Worm (Caenorhabditis elegans) whole organism, midembryonic: ENCODE results near the gene F59A7.2.
A peak's percentile ranks its signal among the peaks of the same experiment; 100 is the strongest.

Experiments used
- T22C8.4 ChIP-seq: fragments of 200-800 bp; sonication (Bioruptor generic); IDR thresholded peaks from 2 replicates; pipeline ENCODE4 v1.3.6; 2022; ENCODE audit warnings: missing genetic modification characterization, missing compliant biosample characterization
- cog-1 ChIP-seq: sonication (generic microtip); optimal IDR thresholded peaks from 2 replicates; lab custom pipeline; 2016; ENCODE audit warnings: missing genetic modification characterization, missing compliant biosample characterization
- flt-1 ChIP-seq: fragments of 200-800 bp; sonication (Bioruptor generic); IDR thresholded peaks from 2 replicates; pipeline ENCODE4 v1.3.6; 2022; ENCODE audit warnings: missing genetic modification characterization, missing compliant biosample characterization
- klf-2 ChIP-seq: fragments of 200-800 bp; sonication (Bioruptor generic); conservative IDR thresholded peaks from 2 replicates; pipeline ENCODE4 v1.3.6; 2022; ENCODE audit warnings: missing genetic modification reagents, missing genetic modification characterization, missing compliant biosample characterization
- med-1 ChIP-seq: sonication (generic microtip); optimal IDR thresholded peaks from 2 replicates; lab custom pipeline; 2017; ENCODE audit warnings: missing genetic modification characterization, mild to moderate bottlenecking, missing compliant biosample characterization, antibody characterized with exemption, missing genetic modification reagents; ENCODE audit not compliant: insufficient read depth
- ref-1 ChIP-seq: fragments of 200-800 bp; sonication (Bioruptor generic); conservative IDR thresholded peaks from 2 replicates; pipeline ENCODE4 v1.3.6; 2022; ENCODE audit warnings: missing genetic modification reagents, missing genetic modification characterization, missing compliant biosample characterization
- tab-1 ChIP-seq: fragments of 200-800 bp; sonication (Bioruptor generic); IDR thresholded peaks from 2 replicates; pipeline ENCODE4 v1.3.6; 2022; ENCODE audit warnings: missing genetic modification characterization, missing compliant biosample characterization
- ztf-23 ChIP-seq: fragments of 200-800 bp; sonication (Bioruptor generic); IDR thresholded peaks from 2 replicates; pipeline ENCODE4 v1.3.6; 2022; ENCODE audit warnings: missing genetic modification reagents, missing genetic modification characterization, missing compliant biosample characterization
- ztf-29 ChIP-seq: fragments of 200-800 bp; sonication (Bioruptor generic); IDR thresholded peaks from 2 replicates; pipeline ENCODE4 v1.3.6; 2022; ENCODE audit warnings: missing genetic modification reagents, missing genetic modification characterization, missing compliant biosample characterization

Gene F59A7.2

ce11 chrV:2016428-2016827 lies at the start of gene F59A7.2:
F59A7.2 (minus strand) TSS chrV:2016528.
- TF ChIP-seq flt-1 (GFP tag; lab: Robert Waterston, UW) (no peak), ref-1 (GFP tag; lab: Robert Waterston, UW) (no peak), ztf-23 (GFP tag; lab: Robert Waterston, UW) (no peak), tab-1 (no peak)

ce11 chrV:2057324-2057723 lies 41.0 kb upstream of the F59A7.2 start, which contains the start of gene comt-3:
comt-3 (plus strand) TSS chrV:2057537.
- TF ChIP-seq tab-1 (no peak), T22C8.4 (no peak), cog-1 (no peak), ztf-29 (no peak), ztf-23 (GFP tag; lab: Robert Waterston, UW) (no peak), med-1 (GFP tag; lab: Kevin White, UChicago) (no peak), ref-1 (GFP tag; lab: Robert Waterston, UW) (no peak), klf-2 (GFP tag; lab: Robert Waterston, UW) (no peak), flt-1 (GFP tag; lab: Robert Waterston, UW) (no peak)

ce11 chrV:2055765-2056504 lies 39.6 kb upstream of the F59A7.2 start:
- TF ChIP-seq tab-1 = no peak
- TF ChIP-seq cog-1 = no peak
- no peak for TF ChIP-seq ztf-23 (GFP tag; lab: Robert Waterston, UW)
- no peak for TF ChIP-seq flt-1 (GFP tag; lab: Robert Waterston, UW)

ce11 chrV:2054254-2054653 lies 37.9 kb upstream of the F59A7.2 start:
- TF ChIP-seq med-1 (GFP tag; lab: Kevin White, UChicago) (no peak), ztf-29 (no peak), ztf-23 (GFP tag; lab: Robert Waterston, UW) (no peak)

ce11 chrV:2053509-2053908 lies 37.2 kb upstream of the F59A7.2 start, which contains the start of gene comt-5:
comt-5 (minus strand) TSS chrV:2053609.
- TF ChIP-seq ztf-29 (no peak), ztf-23 (GFP tag; lab: Robert Waterston, UW) (no peak), klf-2 (GFP tag; lab: Robert Waterston, UW) (no peak), T22C8.4 (no peak), flt-1 (GFP tag; lab: Robert Waterston, UW) (no peak), ref-1 (GFP tag; lab: Robert Waterston, UW) (no peak), cog-1 (no peak), med-1 (GFP tag; lab: Kevin White, UChicago) (no peak), tab-1 (no peak)

ce11 chrV:2051507-2051906 lies 35.2 kb upstream of the F59A7.2 start, which contains the start of gene Y40B10A.11:
Y40B10A.11 (minus strand) TSS chrV:2051607.
- no peak for TF ChIP-seq tab-1
- TF ChIP-seq cog-1 = no peak
- TF ChIP-seq ref-1 (GFP tag; lab: Robert Waterston, UW) = no peak
- TF ChIP-seq flt-1 (GFP tag; lab: Robert Waterston, UW) = no peak
- no peak for TF ChIP-seq klf-2 (GFP tag; lab: Robert Waterston, UW)
- no peak for TF ChIP-seq ztf-29
- no peak for TF ChIP-seq med-1 (GFP tag; lab: Kevin White, UChicago)
- no peak for TF ChIP-seq ztf-23 (GFP tag; lab: Robert Waterston, UW)
- TF ChIP-seq T22C8.4 = no peak

- TF ChIP-seq tab-1 (no peak), ztf-29 (no peak), med-1 (GFP tag; lab: Kevin White, UChicago) (no peak), cog-1 (no peak), ztf-23 (GFP tag; lab: Robert Waterston, UW) (0 out of 2 replicates have a peak, but pooled peaks have one; percentile 41)
These were observed 34.5 kb upstream of the F59A7.2 start for ce11 chrV:2050790-2051189.

ce11 chrV:2050136-2050535 lies 33.8 kb upstream of the F59A7.2 start, which contains the start of gene comt-4:
comt-4 (minus strand) TSS chrV:2050185.
- no peak for TF ChIP-seq med-1 (GFP tag; lab: Kevin White, UChicago)
- no peak for TF ChIP-seq ref-1 (GFP tag; lab: Robert Waterston, UW)
- no peak for TF ChIP-seq klf-2 (GFP tag; lab: Robert Waterston, UW)
- no peak for TF ChIP-seq flt-1 (GFP tag; lab: Robert Waterston, UW)
- TF ChIP-seq ztf-23 (GFP tag; lab: Robert Waterston, UW) = no peak
- TF ChIP-seq ztf-29 = no peak
- no peak for TF ChIP-seq tab-1
- TF ChIP-seq T22C8.4 = no peak
- no peak for TF ChIP-seq cog-1

ce11 chrV:2045956-2046355 lies 29.6 kb upstream of the F59A7.2 start, which contains the start of gene Y40B10A.5:
Y40B10A.5 (minus strand) TSS chrV:2046056.
- TF ChIP-seq flt-1 (GFP tag; lab: Robert Waterston, UW) = no peak
- TF ChIP-seq cog-1 = no peak
- TF ChIP-seq tab-1 = no peak
- no peak for TF ChIP-seq ztf-29
- TF ChIP-seq med-1 (GFP tag; lab: Kevin White, UChicago) = no peak
- TF ChIP-seq T22C8.4 = no peak
- no peak for TF ChIP-seq ztf-23 (GFP tag; lab: Robert Waterston, UW)
- no peak for TF ChIP-seq klf-2 (GFP tag; lab: Robert Waterston, UW)
- TF ChIP-seq ref-1 (GFP tag; lab: Robert Waterston, UW) = no peak

ce11 chrV:2035545-2035944 lies 19.2 kb upstream of the F59A7.2 start, which contains the start of gene srab-23:
srab-23 (minus strand) TSS chrV:2035645.
- no peak for TF ChIP-seq ref-1 (GFP tag; lab: Robert Waterston, UW)
- no peak for TF ChIP-seq med-1 (GFP tag; lab: Kevin White, UChicago)
- TF ChIP-seq tab-1 = no peak
